Fruit fly (Drosophila melanogaster): Measurements from ENCODE around the gene Cyt-c1L.

DNA sequence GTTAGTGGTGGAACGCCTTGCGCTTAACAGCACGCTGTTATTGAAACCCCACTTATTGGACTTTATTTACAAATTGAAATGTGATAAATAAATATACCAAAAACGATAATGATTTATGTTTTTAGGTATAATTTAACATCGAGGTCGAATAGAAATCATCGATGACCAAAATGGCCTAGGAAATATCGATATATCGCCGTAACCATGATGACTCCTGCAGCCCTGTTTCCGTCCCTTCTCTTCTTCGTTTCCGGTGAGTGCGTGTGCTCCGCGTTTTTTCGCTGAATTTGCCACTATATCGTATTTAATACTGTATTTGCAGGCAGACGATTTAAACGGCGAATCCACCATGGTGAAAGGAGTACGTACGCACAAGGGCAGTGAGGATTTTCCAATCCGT lies 16.0 kb upstream of the Cyt-c1L start, which contains the start of gene eEF1gamma:
- TF ChIP-seq CTCF (optimal IDR thresholded peaks at IDR 0.05) (peak; percentile 10 to 24), CG8478 (optimal IDR thresholded peaks at IDR 0.05) (no peak)
